Worm (Caenorhabditis elegans): ENCODE measurements around the gene srt-30.

Gene srt-30

ce11 chrV:3800378-3800777, at the start of gene srt-30:
Gene srt-30 (minus strand): TSS chrV:3800478.
- TF ChIP-seq nhr-129 (tag; optimal IDR thresholded peaks at IDR 0.05) = no peak
- TF ChIP-seq nhr-77 (tag; optimal IDR thresholded peaks at IDR 0.05) = no peak
- TF ChIP-seq peb-1 (tag; optimal IDR thresholded peaks at IDR 0.05) = no peak
- no peak for TF ChIP-seq fos-1 (tag; optimal IDR thresholded peaks at IDR 0.05)
- no peak for TF ChIP-seq ama-1 (optimal IDR thresholded peaks at IDR 0.05)
- no peak for TF ChIP-seq ceh-82 (tag; optimal IDR thresholded peaks at IDR 0.05)
- TF ChIP-seq elt-1 (tag; optimal IDR thresholded peaks at IDR 0.05) = no peak
- TF ChIP-seq lsy-2 (tag; optimal IDR thresholded peaks at IDR 0.05) = no peak
- TF ChIP-seq nhr-237 (tag; optimal IDR thresholded peaks at IDR 0.05) = no peak
- TF ChIP-seq lin-39 (tag; optimal IDR thresholded peaks at IDR 0.05) = no peak
- TF ChIP-seq nhr-12 (tag; optimal IDR thresholded peaks at IDR 0.05) = no peak
- TF ChIP-seq Y55F3AM.14 (GFP tag; optimal IDR thresholded peaks at IDR 0.05) = no peak
- TF ChIP-seq nhr-10 (tag; optimal IDR thresholded peaks at IDR 0.05) = no peak
- TF ChIP-seq lin-11 (tag; optimal IDR thresholded peaks at IDR 0.05) = no peak
- TF ChIP-seq nhr-11 (tag; optimal IDR thresholded peaks at IDR 0.05) = no peak

ce11 chrV:3847268-3847667, 47.0 kb upstream of the srt-30 start, which contains the start of gene nhr-185:
Gene nhr-185 (minus strand): TSS chrV:3847368.
- TF ChIP-seq sma-3 (GFP tag; optimal IDR thresholded peaks at IDR 0.05) = no peak
- no peak for TF ChIP-seq unc-62 (GFP tag; optimal IDR thresholded peaks at IDR 0.05)
- no peak for TF ChIP-seq sma-9 (GFP tag; optimal IDR thresholded peaks at IDR 0.05)
- TF ChIP-seq sma-9 (tag; optimal IDR thresholded peaks at IDR 0.05) = no peak
- TF ChIP-seq nhr-25 (tag; optimal IDR thresholded peaks at IDR 0.05) = no peak
- TF ChIP-seq crh-2 (tag; optimal IDR thresholded peaks at IDR 0.05) = no peak
- no peak for TF ChIP-seq dmd-4 (tag; optimal IDR thresholded peaks at IDR 0.05)
- no peak for TF ChIP-seq nhr-23 (tag; optimal IDR thresholded peaks at IDR 0.05)
- TF ChIP-seq ztf-1 (GFP tag; conservative IDR thresholded peaks at IDR 0.05) = no peak

ce11 chrV:3843926-3844325, 43.6 kb upstream of the srt-30 start, which contains the start of gene ugt-32:
Gene ugt-32 (minus strand): TSS chrV:3844007.
- TF ChIP-seq fos-1 (tag; optimal IDR thresholded peaks at IDR 0.05) (peak; percentile 38), skn-1 (tag; optimal IDR thresholded peaks at IDR 0.05) (no peak), sma-9 (GFP tag; optimal IDR thresholded peaks at IDR 0.05) (peak; percentile 27), sma-9 (tag; optimal IDR thresholded peaks at IDR 0.05) (no peak)

DNA sequence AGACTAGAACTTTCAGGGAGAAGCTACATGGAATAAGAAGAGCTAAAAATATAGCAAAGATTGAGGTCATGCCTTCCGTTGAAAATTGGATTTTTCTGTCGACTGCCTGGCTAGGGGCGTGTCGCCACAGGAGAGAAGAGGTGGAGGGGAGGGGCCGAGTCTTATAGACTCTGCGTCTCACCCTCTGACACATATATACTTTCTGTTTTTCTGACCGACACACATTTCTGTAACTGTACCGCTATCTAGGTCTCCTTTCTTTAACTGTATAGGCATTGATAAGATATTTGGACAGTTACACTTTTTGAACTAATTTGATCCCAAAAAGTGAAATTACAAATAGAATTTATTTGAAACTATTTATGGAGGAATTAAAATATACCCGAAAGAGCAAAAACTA, 41.2 kb upstream of the srt-30 start:
- TF ChIP-seq lsy-2 (tag; optimal IDR thresholded peaks at IDR 0.05) = no peak
- peak; percentile 53 for TF ChIP-seq fos-1 (tag; optimal IDR thresholded peaks at IDR 0.05)

DNA sequence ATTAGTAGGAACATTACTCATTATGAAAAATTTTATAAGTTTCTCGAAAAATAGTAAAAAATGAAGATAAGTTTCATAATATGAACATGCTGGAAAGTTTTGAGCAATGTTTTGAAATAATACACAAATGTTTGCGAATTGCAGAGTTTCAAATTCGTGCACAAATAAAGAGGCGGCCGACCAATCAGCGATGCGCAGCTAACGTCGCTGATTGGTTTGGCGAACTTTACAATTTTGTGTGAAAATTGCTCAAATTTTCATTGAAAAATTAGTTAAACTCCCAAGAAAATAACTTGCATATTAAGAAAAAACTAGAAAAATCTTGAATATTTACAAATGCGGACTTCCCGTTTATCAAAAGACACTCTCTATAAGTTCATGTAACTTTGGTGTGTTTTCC, 32.4 kb upstream of the srt-30 start:
- TF ChIP-seq lin-13 (GFP tag; optimal IDR thresholded peaks at IDR 0.05) (no peak), gmeb-1 (tag; optimal IDR thresholded peaks at IDR 0.05) (no peak), elt-3 (tag; optimal IDR thresholded peaks at IDR 0.05) (no peak)

- TF ChIP-seq unc-39 (tag; optimal IDR thresholded peaks at IDR 0.05) (no peak), mdl-1 (tag; optimal IDR thresholded peaks at IDR 0.05) (no peak), gmeb-1 (tag; optimal IDR thresholded peaks at IDR 0.05) (no peak), F13H6.1 (tag; optimal IDR thresholded peaks at IDR 0.05) (no peak), lsy-2 (tag; optimal IDR thresholded peaks at IDR 0.05) (no peak), blmp-1 (tag; optimal IDR thresholded peaks at IDR 0.05; ENCODE audit: insufficient read depth) (no peak), unc-62 (GFP tag; optimal IDR thresholded peaks at IDR 0.05) (no peak), nhr-10 (tag; optimal IDR thresholded peaks at IDR 0.05) (no peak), ztf-4 (tag; optimal IDR thresholded peaks at IDR 0.05) (no peak), ZK546.5 (tag; optimal IDR thresholded peaks at IDR 0.05) (no peak), nhr-11 (tag; optimal IDR thresholded peaks at IDR 0.05) (no peak), lin-13 (GFP tag; optimal IDR thresholded peaks at IDR 0.05) (no peak), nhr-21 (tag; optimal IDR thresholded peaks at IDR 0.05) (no peak), nhr-23 (tag; optimal IDR thresholded peaks at IDR 0.05) (no peak), dmd-4 (tag; optimal IDR thresholded peaks at IDR 0.05) (no peak), mab-5 (tag; optimal IDR thresholded peaks at IDR 0.05) (no peak), peb-1 (tag; optimal IDR thresholded peaks at IDR 0.05) (no peak), zag-1 (tag; optimal IDR thresholded peaks at IDR 0.05) (no peak)
Measured at ce11 chrV:3832103-3832502, 31.8 kb upstream of the srt-30 start.
